Worm (Caenorhabditis elegans): ENCODE results near the gene abu-11.

abu-11 gene

ce11 chrII:221212-221611, 26.9 kb upstream of the abu-11 start (continued):
- peak; percentile 80 for TF ChIP-seq nhr-47 (tag; optimal IDR thresholded peaks at IDR 0.05)
- TF ChIP-seq jun-1 (tag; optimal IDR thresholded peaks at IDR 0.05): peak; percentile 54
- TF ChIP-seq zip-4 (GFP tag; optimal IDR thresholded peaks at IDR 0.05): no peak
- no peak for TF ChIP-seq pqm-1 (tag; optimal IDR thresholded peaks at IDR 0.05)
- TF ChIP-seq ceh-63 (GFP tag; optimal IDR thresholded peaks at IDR 0.05): no peak
- no peak for TF ChIP-seq mab-9 (GFP tag; IDR thresholded peaks at IDR 0.05)
- no peak for TF ChIP-seq egl-27 (tag; optimal IDR thresholded peaks at IDR 0.05)
- TF ChIP-seq lin-35 (GFP tag; optimal IDR thresholded peaks at IDR 0.05): peak; percentile 81 to 85
- peak; percentile 58 to 78 (median 72) for TF ChIP-seq dpl-1 (GFP tag; optimal IDR thresholded peaks at IDR 0.05)
- TF ChIP-seq aha-1 (tag; optimal IDR thresholded peaks at IDR 0.05): no peak
- peak; percentile 35 for TF ChIP-seq blmp-1 (tag; optimal IDR thresholded peaks at IDR 0.05)
- peak; percentile 52 to 69 (median 67) for TF ChIP-seq ceh-82 (tag; optimal IDR thresholded peaks at IDR 0.05)
- TF ChIP-seq ama-1 (optimal IDR thresholded peaks at IDR 0.05): no peak
- TF ChIP-seq unc-86 (tag; optimal IDR thresholded peaks at IDR 0.05): peak; percentile 68
- no peak for TF ChIP-seq sox-4 (tag; optimal IDR thresholded peaks at IDR 0.05)
- TF ChIP-seq nhr-19 (GFP tag; conservative IDR thresholded peaks at IDR 0.05): peak; percentile 70
- peak; percentile 48 for TF ChIP-seq dsc-1 (tag; optimal IDR thresholded peaks at IDR 0.05)
- peak; percentile 79 for TF ChIP-seq nhr-20 (tag; optimal IDR thresholded peaks at IDR 0.05)
- peak; percentile 72 for TF ChIP-seq lin-13 (GFP tag; optimal IDR thresholded peaks at IDR 0.05)
- peak; percentile 25 for TF ChIP-seq nhr-77 (tag; optimal IDR thresholded peaks at IDR 0.05)
- peak; percentile 55 for TF ChIP-seq C16A3.4 (tag; optimal IDR thresholded peaks at IDR 0.05)
- TF ChIP-seq unc-62 (GFP tag; optimal IDR thresholded peaks at IDR 0.05): no peak
- no peak for TF ChIP-seq ceh-90 (tag; optimal IDR thresholded peaks at IDR 0.05)
- TF ChIP-seq ces-1 (GFP tag; optimal IDR thresholded peaks at IDR 0.05): no peak
- peak; percentile 76 for TF ChIP-seq rnt-1 (tag; optimal IDR thresholded peaks at IDR 0.05)
- peak; percentile 70 for TF ChIP-seq nhr-90 (tag; optimal IDR thresholded peaks at IDR 0.05; ENCODE audit: poor library complexity)
- peak; percentile 33 for TF ChIP-seq lin-15B (tag; optimal IDR thresholded peaks at IDR 0.05)
- peak; percentile 81 for TF ChIP-seq tbx-2 (tag; optimal IDR thresholded peaks at IDR 0.05)
- no peak for TF ChIP-seq zag-1 (tag; optimal IDR thresholded peaks at IDR 0.05)
- no peak for TF ChIP-seq hlh-4 (tag; optimal IDR thresholded peaks at IDR 0.05)
- TF ChIP-seq nhr-28 (tag; optimal IDR thresholded peaks at IDR 0.05): no peak
- TF ChIP-seq fkh-4 (tag; optimal IDR thresholded peaks at IDR 0.05; ENCODE audit: borderline replicate concordance): no peak
- no peak for TF ChIP-seq snpc-4 (tag; optimal IDR thresholded peaks at IDR 0.05)
- no peak for TF ChIP-seq egl-13 (tag; optimal IDR thresholded peaks at IDR 0.05)
- TF ChIP-seq lin-14 (GFP tag; optimal IDR thresholded peaks at IDR 0.05): peak; percentile 96
- no peak for TF ChIP-seq ceh-8 (GFP tag; optimal IDR thresholded peaks at IDR 0.05)
- TF ChIP-seq lir-3 (tag; optimal IDR thresholded peaks at IDR 0.05; ENCODE audit: poor library complexity): no peak
- TF ChIP-seq sptf-1 (tag; optimal IDR thresholded peaks at IDR 0.05): no peak
- TF ChIP-seq nhr-71 (tag; optimal IDR thresholded peaks at IDR 0.05): peak; percentile 90
- TF ChIP-seq skn-1 (tag; optimal IDR thresholded peaks at IDR 0.05): peak; percentile 72
- peak; percentile 38 for TF ChIP-seq fos-1 (tag; optimal IDR thresholded peaks at IDR 0.05)
- peak in 1 of 2 experiments; percentile 62 for TF ChIP-seq ztf-11 (tag; optimal IDR thresholded peaks at IDR 0.05)
- TF ChIP-seq aly-2 (tag; optimal IDR thresholded peaks at IDR 0.05): no peak
- peak; percentile 77 for TF ChIP-seq mep-1 (tag; optimal IDR thresholded peaks at IDR 0.05)
- TF ChIP-seq swsn-7 (tag; optimal IDR thresholded peaks at IDR 0.05): peak; percentile 71
- no peak for TF ChIP-seq C34B4.2 (tag; optimal IDR thresholded peaks at IDR 0.05)
- peak; percentile 2 for TF ChIP-seq F16B12.6 (tag; optimal IDR thresholded peaks at IDR 0.05)
- no peak for TF ChIP-seq grh-1 (GFP tag; IDR thresholded peaks at IDR 0.05)
- TF ChIP-seq mef-2 (tag; optimal IDR thresholded peaks at IDR 0.05): no peak
- TF ChIP-seq hpl-2 (GFP tag; optimal IDR thresholded peaks at IDR 0.05): no peak
- TF ChIP-seq efl-1 (optimal IDR thresholded peaks at IDR 0.05): peak; percentile 82 to 89
- TF ChIP-seq efl-1 (GFP tag; optimal IDR thresholded peaks at IDR 0.05 in 1 of 2): peak; percentile 72 to 97
- no peak for TF ChIP-seq fkh-10 (GFP tag; optimal IDR thresholded peaks at IDR 0.05)
- TF ChIP-seq sup-37 (GFP tag; optimal IDR thresholded peaks at IDR 0.05): no peak

Data from whole organism, L1 larva.